Worm (Caenorhabditis elegans) whole organism, midembryonic: ENCODE measurements around the gene F37C12.14.

Source experiments
- T22C8.4 ChIP-seq: fragments of 200-800 bp; sonication (Bioruptor generic); IDR thresholded peaks from 2 replicates; pipeline ENCODE4 v1.3.6; 2022; ENCODE audit warnings: missing genetic modification characterization, missing compliant biosample characterization
- med-1 ChIP-seq: sonication (generic microtip); optimal IDR thresholded peaks from 2 replicates; lab custom pipeline; 2017; ENCODE audit warnings: missing genetic modification characterization, mild to moderate bottlenecking, missing compliant biosample characterization, antibody characterized with exemption, missing genetic modification reagents; ENCODE audit not compliant: insufficient read depth
- ref-1 ChIP-seq: fragments of 200-800 bp; sonication (Bioruptor generic); conservative IDR thresholded peaks from 2 replicates; pipeline ENCODE4 v1.3.6; 2022; ENCODE audit warnings: missing genetic modification reagents, missing genetic modification characterization, missing compliant biosample characterization
- ztf-23 ChIP-seq: fragments of 200-800 bp; sonication (Bioruptor generic); IDR thresholded peaks from 2 replicates; pipeline ENCODE4 v1.3.6; 2022; ENCODE audit warnings: missing genetic modification reagents, missing genetic modification characterization, missing compliant biosample characterization

ce11 chrIII:7184022-7184421 is 1.4 kb downstream of the F37C12.14 start, which contains the start of gene yju-2:
- TF ChIP-seq T22C8.4 (no peak), med-1 (GFP tag; lab: Kevin White, UChicago) (no peak), ztf-23 (no peak), ref-1 (GFP tag; lab: Robert Waterston, UW) (no peak)
